Worm (Caenorhabditis elegans) whole organism, early embryonic: Measurements from ENCODE around the gene ZK970.8.

Experiments
- F13C5.2 ChIP-seq: sonication (generic microtip); optimal IDR thresholded peaks from 2 replicates; lab custom pipeline; 2017; ENCODE audit warnings: mild to moderate bottlenecking, missing genetic modification characterization, inconsistent platforms, missing compliant biosample characterization
- ama-1 ChIP-seq: fragments of 150-350 bp; optimal IDR thresholded peaks from 2 replicates; lab custom pipeline; 2014
- flt-1 ChIP-seq: fragments of 200-800 bp; sonication (Bioruptor generic); IDR thresholded peaks from 2 replicates; pipeline ENCODE4 v1.3.6; 2022; ENCODE audit warnings: missing genetic modification characterization, missing compliant biosample characterization
- hmg-4 ChIP-seq: fragments of 200-800 bp; sonication (Bioruptor generic); optimal IDR thresholded peaks from 2 replicates; lab custom pipeline; 2018; ENCODE audit warnings: mild to moderate bottlenecking, missing genetic modification characterization, missing compliant biosample characterization
- tbx-37 ChIP-seq: fragments of 200-800 bp; sonication (Bioruptor generic); conservative IDR thresholded peaks from 2 replicates; pipeline ENCODE4 v1.3.6; 2022; ENCODE audit warnings: missing genetic modification reagents, missing genetic modification characterization, missing compliant biosample characterization

DNA sequence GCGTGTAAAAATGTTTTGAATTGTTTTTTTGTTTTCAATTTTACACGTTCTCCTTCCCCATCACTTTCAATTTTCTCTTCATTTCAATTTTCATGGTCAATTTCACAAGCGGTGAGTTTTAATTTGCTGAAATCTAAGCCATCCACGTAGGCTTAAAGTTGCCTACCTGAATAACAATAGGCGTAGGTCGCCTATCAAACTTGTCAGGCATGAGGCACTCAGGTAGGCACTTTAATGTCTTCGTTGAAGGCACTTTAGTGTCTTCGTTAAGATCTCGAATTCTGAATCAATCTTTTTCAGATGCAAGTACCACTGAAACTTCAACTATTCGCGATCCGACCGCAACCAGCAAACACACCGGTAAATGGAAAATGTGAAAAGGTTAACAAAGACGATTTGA is at the start of gene ZK970.8:
- no peak for TF ChIP-seq flt-1 (GFP tag; lab: Robert Waterston, UW)
- TF ChIP-seq ama-1, result no peak
- TF ChIP-seq hmg-4 (GFP tag; lab: Kevin White, UChicago), result no peak
- TF ChIP-seq tbx-37 (GFP tag; lab: Robert Waterston, UW), result no peak
- no peak for TF ChIP-seq F13C5.2 (tag; lab: Kevin White, UChicago)
